Worm (Caenorhabditis elegans) whole organism, midembryonic: Measurements from ENCODE around the gene C49C3.21.

Experiments used
- T22C8.4 ChIP-seq: fragments of 200-800 bp; sonication (Bioruptor generic); IDR thresholded peaks from 2 replicates; pipeline ENCODE4 v1.3.6; 2022; ENCODE audit warnings: missing genetic modification characterization, missing compliant biosample characterization
- cog-1 ChIP-seq: sonication (generic microtip); optimal IDR thresholded peaks from 2 replicates; lab custom pipeline; 2016; ENCODE audit warnings: missing genetic modification characterization, missing compliant biosample characterization
- flt-1 ChIP-seq: fragments of 200-800 bp; sonication (Bioruptor generic); IDR thresholded peaks from 2 replicates; pipeline ENCODE4 v1.3.6; 2022; ENCODE audit warnings: missing genetic modification characterization, missing compliant biosample characterization
- klf-2 ChIP-seq: fragments of 200-800 bp; sonication (Bioruptor generic); conservative IDR thresholded peaks from 2 replicates; pipeline ENCODE4 v1.3.6; 2022; ENCODE audit warnings: missing genetic modification reagents, missing genetic modification characterization, missing compliant biosample characterization
- med-1 ChIP-seq: sonication (generic microtip); optimal IDR thresholded peaks from 2 replicates; lab custom pipeline; 2017; ENCODE audit warnings: missing genetic modification characterization, mild to moderate bottlenecking, missing compliant biosample characterization, antibody characterized with exemption, missing genetic modification reagents; ENCODE audit not compliant: insufficient read depth
- ref-1 ChIP-seq: fragments of 200-800 bp; sonication (Bioruptor generic); conservative IDR thresholded peaks from 2 replicates; pipeline ENCODE4 v1.3.6; 2022; ENCODE audit warnings: missing genetic modification reagents, missing genetic modification characterization, missing compliant biosample characterization
- tab-1 ChIP-seq: fragments of 200-800 bp; sonication (Bioruptor generic); IDR thresholded peaks from 2 replicates; pipeline ENCODE4 v1.3.6; 2022; ENCODE audit warnings: missing genetic modification characterization, missing compliant biosample characterization
- ztf-23 ChIP-seq: fragments of 200-800 bp; sonication (Bioruptor generic); IDR thresholded peaks from 2 replicates; pipeline ENCODE4 v1.3.6; 2022; ENCODE audit warnings: missing genetic modification reagents, missing genetic modification characterization, missing compliant biosample characterization
- ztf-29 ChIP-seq: fragments of 200-800 bp; sonication (Bioruptor generic); IDR thresholded peaks from 2 replicates; pipeline ENCODE4 v1.3.6; 2022; ENCODE audit warnings: missing genetic modification reagents, missing genetic modification characterization, missing compliant biosample characterization

C49C3.21 gene

ce11 chrIV:17346599-17347218, 3.9 kb downstream of the C49C3.21 start, which contains the start of the genes clec-197 and clec-198:
clec-197 (minus strand) TSS chrIV:17346699.
clec-198 (plus strand) TSS chrIV:17347168.
- TF ChIP-seq med-1 (no peak), T22C8.4 (GFP tag; lab: Robert Waterston, UW) (no peak), tab-1 (GFP tag; lab: Robert Waterston, UW) (no peak)

ce11 chrIV:17351586-17351985, 8.8 kb downstream of the C49C3.21 start, which contains the start of gene clec-199:
clec-199 (plus strand) TSS chrIV:17351886.
- TF ChIP-seq ztf-29 (GFP tag; lab: Robert Waterston, UW) (no peak), ref-1 (GFP tag; lab: Robert Waterston, UW) (no peak), ztf-23 (no peak), T22C8.4 (GFP tag; lab: Robert Waterston, UW) (no peak), klf-2 (GFP tag; lab: Robert Waterston, UW) (no peak), tab-1 (GFP tag; lab: Robert Waterston, UW) (no peak), med-1 (no peak), flt-1 (GFP tag; lab: Robert Waterston, UW) (no peak), cog-1 (tag; lab: Kevin White, UChicago) (no peak)

ce11 chrIV:17361143-17361542, 18.4 kb downstream of the C49C3.21 start, which contains the start of gene clec-202:
clec-202 (plus strand) TSS chrIV:17361443.
- TF ChIP-seq ztf-23 (no peak), klf-2 (GFP tag; lab: Robert Waterston, UW) (no peak), cog-1 (tag; lab: Kevin White, UChicago) (no peak), ref-1 (GFP tag; lab: Robert Waterston, UW) (no peak), med-1 (no peak), T22C8.4 (GFP tag; lab: Robert Waterston, UW) (no peak), tab-1 (GFP tag; lab: Robert Waterston, UW) (no peak), flt-1 (GFP tag; lab: Robert Waterston, UW) (no peak), ztf-29 (GFP tag; lab: Robert Waterston, UW) (no peak)

ce11 chrIV:17367294-17367693, 24.5 kb downstream of the C49C3.21 start, which contains the start of gene zipt-17:
zipt-17 (minus strand) TSS chrIV:17367394.
- no peak for TF ChIP-seq T22C8.4 (GFP tag; lab: Robert Waterston, UW)
- no peak for TF ChIP-seq cog-1 (tag; lab: Kevin White, UChicago)
- no peak for TF ChIP-seq tab-1 (GFP tag; lab: Robert Waterston, UW)
- TF ChIP-seq klf-2 (GFP tag; lab: Robert Waterston, UW): no peak
- no peak for TF ChIP-seq flt-1 (GFP tag; lab: Robert Waterston, UW)
- no peak for TF ChIP-seq ztf-23
- TF ChIP-seq med-1: no peak
- no peak for TF ChIP-seq ref-1 (GFP tag; lab: Robert Waterston, UW)
- TF ChIP-seq ztf-29 (GFP tag; lab: Robert Waterston, UW): no peak

ce11 chrIV:17368292-17368691, 25.5 kb downstream of the C49C3.21 start, which contains the start of gene trh-1:
trh-1 (plus strand) TSS chrIV:17368592.
- TF ChIP-seq flt-1 (GFP tag; lab: Robert Waterston, UW) (no peak), ref-1 (GFP tag; lab: Robert Waterston, UW) (no peak), tab-1 (GFP tag; lab: Robert Waterston, UW) (no peak), med-1 (no peak), klf-2 (GFP tag; lab: Robert Waterston, UW) (no peak), ztf-23 (no peak), cog-1 (tag; lab: Kevin White, UChicago) (no peak), T22C8.4 (GFP tag; lab: Robert Waterston, UW) (no peak), ztf-29 (GFP tag; lab: Robert Waterston, UW) (no peak)

- TF ChIP-seq klf-2 (GFP tag; lab: Robert Waterston, UW) (no peak), ztf-23 (no peak), med-1 (no peak), ref-1 (GFP tag; lab: Robert Waterston, UW) (no peak), cog-1 (tag; lab: Kevin White, UChicago) (no peak), ztf-29 (GFP tag; lab: Robert Waterston, UW) (no peak), T22C8.4 (GFP tag; lab: Robert Waterston, UW) (no peak), flt-1 (GFP tag; lab: Robert Waterston, UW) (no peak)
Measured at ce11 chrIV:17371469-17371868, 28.7 kb downstream of the C49C3.21 start, which contains the start of gene C30H6.5. C30H6.5 (plus strand) TSS chrIV:17371769.

ce11 chrIV:17376127-17376526, 33.4 kb downstream of the C49C3.21 start, which contains the start of gene haf-1:
haf-1 (plus strand) TSS chrIV:17376427.
- no peak for TF ChIP-seq ztf-29 (GFP tag; lab: Robert Waterston, UW)
- no peak for TF ChIP-seq ref-1 (GFP tag; lab: Robert Waterston, UW)
- no peak for TF ChIP-seq cog-1 (tag; lab: Kevin White, UChicago)
- TF ChIP-seq flt-1 (GFP tag; lab: Robert Waterston, UW): no peak

ce11 chrIV:17380061-17380680, 37.4 kb downstream of the C49C3.21 start, which contains the start of the genes C30H6.9 and dlat-2:
C30H6.9 (minus strand) TSS chrIV:17380170.
dlat-2 (plus strand) TSS chrIV:17380626.
- no peak for TF ChIP-seq tab-1 (GFP tag; lab: Robert Waterston, UW)
- TF ChIP-seq cog-1 (tag; lab: Kevin White, UChicago): no peak
- TF ChIP-seq ztf-23: no peak
- TF ChIP-seq T22C8.4 (GFP tag; lab: Robert Waterston, UW): no peak
- no peak for TF ChIP-seq flt-1 (GFP tag; lab: Robert Waterston, UW)
- TF ChIP-seq med-1: no peak
- no peak for TF ChIP-seq ref-1 (GFP tag; lab: Robert Waterston, UW)
- TF ChIP-seq klf-2 (GFP tag; lab: Robert Waterston, UW): no peak
- no peak for TF ChIP-seq ztf-29 (GFP tag; lab: Robert Waterston, UW)

ce11 chrIV:17382029-17382428, 39.3 kb downstream of the C49C3.21 start, which contains the start of gene C30H6.8:
C30H6.8 (plus strand) TSS chrIV:17382329.
- TF ChIP-seq cog-1 (tag; lab: Kevin White, UChicago): no peak
- TF ChIP-seq flt-1 (GFP tag; lab: Robert Waterston, UW): no peak
- no peak for TF ChIP-seq T22C8.4 (GFP tag; lab: Robert Waterston, UW)
- TF ChIP-seq klf-2 (GFP tag; lab: Robert Waterston, UW): no peak
- TF ChIP-seq tab-1 (GFP tag; lab: Robert Waterston, UW): no peak
- TF ChIP-seq med-1: no peak
- TF ChIP-seq ztf-23: no peak
- no peak for TF ChIP-seq ref-1 (GFP tag; lab: Robert Waterston, UW)
- no peak for TF ChIP-seq ztf-29 (GFP tag; lab: Robert Waterston, UW)
